Worm (Caenorhabditis elegans) whole organism, mixed stage, embryonic: Measurements from ENCODE around the gene R07E4.3.

Experiments
- bed-3 ChIP-seq: fragments of 200-800 bp; sonication (Bioruptor generic); optimal IDR thresholded peaks from 3 replicates; lab custom pipeline; 2018; ENCODE audit warnings: mild to moderate bottlenecking, missing genetic modification characterization, moderate library complexity, missing compliant biosample characterization
- nhr-28 ChIP-seq: fragments of 150-350 bp; optimal IDR thresholded peaks from 2 replicates; lab custom pipeline; 2014; ENCODE audit warnings: missing biosample characterization, missing genetic modification characterization

DNA sequence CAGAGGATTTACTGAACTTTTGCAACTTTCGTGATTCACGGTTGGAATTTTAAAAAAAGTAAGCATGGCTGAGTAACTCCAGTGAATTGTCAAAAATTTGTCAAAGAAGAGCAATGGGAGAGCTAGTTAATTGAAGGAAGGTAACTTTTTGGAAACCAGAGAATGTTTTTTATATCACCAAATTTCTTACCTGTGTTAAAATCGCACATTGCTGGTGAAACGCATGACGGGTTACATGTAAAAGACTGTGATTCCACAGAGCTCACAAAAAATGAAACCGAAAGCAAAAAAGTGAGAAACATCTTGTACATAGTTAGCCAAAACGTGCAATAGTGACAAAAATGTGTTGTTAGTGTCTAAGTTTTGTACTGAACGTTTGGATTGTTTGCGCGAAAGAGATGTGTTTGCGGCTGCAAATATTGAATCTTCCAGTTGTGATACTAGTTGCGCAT, 45.9 kb downstream of the R07E4.3 start, which contains the start of gene F22F4.9:
- TF ChIP-seq bed-3 (GFP tag; lab: Kevin White, UChicago) (no peak), nhr-28 (no peak)
